Worm (Caenorhabditis elegans) whole organism, L2 larva: ENCODE data around the gene ceh-33.

Experiments used
- fos-1 ChIP-seq: fragments of 150-350 bp; optimal IDR thresholded peaks from 2 replicates; lab custom pipeline; 2014; ENCODE audit warnings: missing biosample characterization, missing genetic modification characterization
- lin-13 ChIP-seq: fragments of 150-350 bp; optimal IDR thresholded peaks from 2 replicates; lab custom pipeline; 2014; ENCODE audit warnings: missing biosample characterization, missing genetic modification reagents, missing genetic modification characterization
- nhr-11 ChIP-seq: fragments of 150-350 bp; optimal IDR thresholded peaks from 2 replicates; lab custom pipeline; 2014; ENCODE audit warnings: missing biosample characterization, missing genetic modification characterization
- nhr-12 ChIP-seq: fragments of 150-350 bp; optimal IDR thresholded peaks from 2 replicates; lab custom pipeline; 2014; ENCODE audit warnings: missing biosample characterization, missing genetic modification characterization
- nhr-129 ChIP-seq: fragments of 150-350 bp; optimal IDR thresholded peaks from 2 replicates; lab custom pipeline; 2014; ENCODE audit warnings: missing biosample characterization, missing genetic modification characterization
- nhr-23 ChIP-seq: fragments of 150-350 bp; optimal IDR thresholded peaks from 2 replicates; lab custom pipeline; 2014; ENCODE audit warnings: missing biosample characterization, missing genetic modification reagents, missing genetic modification characterization
- sma-9 ChIP-seq, 2 experiments: fragments of 150-350 bp in 1 of 2; sonication (generic microtip) in 1 of 2; optimal IDR thresholded peaks; 2 replicates each; lab custom pipeline; 2014 to 2016; ENCODE audit warnings: missing genetic modification characterization in 2 of 2, mild to moderate bottlenecking in 1 of 2, missing biosample characterization in 1 of 2, missing compliant biosample characterization in 1 of 2, missing genetic modification reagents in 1 of 2, moderate library complexity in 1 of 2
- ztf-1 ChIP-seq: fragments of 200-800 bp; sonication (Bioruptor generic); conservative IDR thresholded peaks from 2 replicates; pipeline ENCODE4 v1.3.6; 2022; ENCODE audit warnings: missing genetic modification characterization, missing compliant biosample characterization
- ztf-11 ChIP-seq: sonication (generic microtip); optimal IDR thresholded peaks from 2 replicates; lab custom pipeline; 2017; ENCODE audit warnings: missing biosample characterization, missing genetic modification characterization

The ceh-33 gene

ce11 chrV:5273241-5273640 is 51.2 kb downstream of the ceh-33 start:
- TF ChIP-seq ztf-11 (tag; lab: Kevin White, UChicago), result no peak
- TF ChIP-seq nhr-129 (tag; lab: Kevin White, UChicago), result no peak
- no peak for TF ChIP-seq nhr-11 (tag; lab: Kevin White, UChicago)
- TF ChIP-seq nhr-12 (tag; lab: Kevin White, UChicago), result no peak
- TF ChIP-seq fos-1, result peak; percentile 44
- TF ChIP-seq ztf-1 (GFP tag; lab: Robert Waterston, UW), result no peak
- no peak for TF ChIP-seq lin-13 (GFP tag; lab: Kevin White, UChicago)
- TF ChIP-seq nhr-23 (tag; lab: Kevin White, UChicago), result no peak
- peak; percentile 65 for TF ChIP-seq sma-9 (GFP tag; optimal IDR thresholded peaks at IDR 0.05; lab: Kevin White, UChicago)
- TF ChIP-seq sma-9 (tag; optimal IDR thresholded peaks at IDR 0.05; lab: Kevin White, UChicago), result no peak
